Worm (Caenorhabditis elegans) whole organism, early embryonic: ENCODE data around the gene srh-215.

ENCODE experiments used
- B0310.2 ChIP-seq: sonication (generic microtip); optimal IDR thresholded peaks from 2 replicates; lab custom pipeline; 2016; ENCODE audit warnings: mild to moderate bottlenecking, missing genetic modification characterization, missing compliant biosample characterization
- ama-1 ChIP-seq: fragments of 150-350 bp; optimal IDR thresholded peaks from 2 replicates; lab custom pipeline; 2014
- ceh-13 ChIP-seq: fragments of 200-800 bp; sonication (Bioruptor generic); optimal IDR thresholded peaks from 2 replicates; lab custom pipeline; 2018; ENCODE audit warnings: mild to moderate bottlenecking, missing genetic modification characterization, missing compliant biosample characterization
- flt-1 ChIP-seq: fragments of 200-800 bp; sonication (Bioruptor generic); IDR thresholded peaks from 2 replicates; pipeline ENCODE4 v1.3.6; 2022; ENCODE audit warnings: missing genetic modification characterization, missing compliant biosample characterization
- hmbx-1 ChIP-seq: sonication (generic microtip); optimal IDR thresholded peaks from 2 replicates; lab custom pipeline; 2016; ENCODE audit warnings: mild to moderate bottlenecking, missing genetic modification characterization, missing compliant biosample characterization
- hmg-4 ChIP-seq: fragments of 200-800 bp; sonication (Bioruptor generic); optimal IDR thresholded peaks from 2 replicates; lab custom pipeline; 2018; ENCODE audit warnings: mild to moderate bottlenecking, missing genetic modification characterization, missing compliant biosample characterization
- pes-1 ChIP-seq: fragments of 200-800 bp; sonication (Bioruptor generic); IDR thresholded peaks from 2 replicates; pipeline ENCODE4 v1.3.6; 2022; ENCODE audit warnings: missing genetic modification reagents, missing genetic modification characterization, missing compliant biosample characterization
- scrt-1 ChIP-seq: fragments of 200-800 bp; sonication (Bioruptor generic); IDR thresholded peaks from 2 replicates; pipeline ENCODE4 v1.3.6; 2022; ENCODE audit warnings: missing genetic modification characterization, missing compliant biosample characterization
- sea-1 ChIP-seq: fragments of 200-800 bp; sonication (Bioruptor generic); conservative IDR thresholded peaks from 2 replicates; pipeline ENCODE4 v1.3.6; 2022; ENCODE audit warnings: missing genetic modification characterization, missing compliant biosample characterization
- tra-4 ChIP-seq: sonication (generic microtip); optimal IDR thresholded peaks from 2 replicates; lab custom pipeline; 2017; ENCODE audit warnings: missing genetic modification characterization, missing compliant biosample characterization

DNA sequence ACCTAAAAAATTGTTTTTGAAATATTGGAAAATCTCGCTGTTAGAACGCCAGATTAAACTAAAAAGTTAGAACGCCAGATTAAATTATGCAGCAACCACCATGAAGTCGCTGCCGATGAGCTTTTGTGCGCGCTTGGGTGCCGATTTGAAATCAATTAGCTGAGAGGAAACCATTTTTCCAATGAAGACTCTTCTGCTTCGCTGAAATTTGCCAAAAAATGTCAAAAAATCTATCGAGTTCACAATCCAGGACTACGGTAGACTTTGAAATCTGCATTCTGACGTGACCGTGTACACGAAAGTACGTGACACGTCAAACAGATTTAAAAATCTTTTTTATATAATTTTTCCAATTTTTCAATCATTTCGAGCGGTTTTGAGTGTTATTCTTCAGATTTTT lies 42.9 kb downstream of the srh-215 start, which contains the start of gene immt-2:
- TF ChIP-seq ama-1 (no peak), pes-1 (GFP tag; lab: Robert Waterston, UW) (no peak), flt-1 (GFP tag; lab: Robert Waterston, UW) (no peak), scrt-1 (GFP tag; lab: Robert Waterston, UW) (no peak), hmbx-1 (tag; lab: Kevin White, UChicago) (no peak), hmg-4 (GFP tag; lab: Kevin White, UChicago) (no peak), ceh-13 (no peak), sea-1 (GFP tag; lab: Robert Waterston, UW) (no peak), B0310.2 (tag; lab: Kevin White, UChicago) (no peak), tra-4 (no peak)
